Worm (Caenorhabditis elegans): Measurements from ENCODE around the gene damt-1.
A peak's percentile ranks its signal among the peaks of the same experiment; 100 is the strongest.

- TF ChIP-seq him-1 (tag; optimal IDR thresholded peaks at IDR 0.05) (peak; percentile 35), dao-5 (tag; optimal IDR thresholded peaks at IDR 0.05) (no peak), W03F9.2 (tag; optimal IDR thresholded peaks at IDR 0.05) (peak; percentile 74)
Measured at ce11 chrII:5714807-5715206, 5.1 kb upstream of the damt-1 start, which contains the start of the genes tiar-1 and lelo-4.
